Fruit fly (Drosophila melanogaster) S2 (cell line): ENCODE measurements around the gene CG13243.

ENCODE experiments used
- CG8478 ChIP-seq: fragments of >200 bp; optimal IDR thresholded peaks from 2 replicates; lab custom pipeline; 2018
- CTCF ChIP-seq, 2 experiments: fragments of >200 bp; optimal IDR thresholded peaks; 2 replicates each; lab custom pipeline; 2018

- TF ChIP-seq CTCF (optimal IDR thresholded peaks at IDR 0.05; lab: Kevin White, UChicago) (no peak), CG8478 (no peak)
Observed at dm6 chr2L:15893711-15894110, 41.3 kb downstream of the CG13243 start, which contains the start of gene Tep1.
